Worm (Caenorhabditis elegans): ENCODE measurements around the gene xpo-1.

DNA sequence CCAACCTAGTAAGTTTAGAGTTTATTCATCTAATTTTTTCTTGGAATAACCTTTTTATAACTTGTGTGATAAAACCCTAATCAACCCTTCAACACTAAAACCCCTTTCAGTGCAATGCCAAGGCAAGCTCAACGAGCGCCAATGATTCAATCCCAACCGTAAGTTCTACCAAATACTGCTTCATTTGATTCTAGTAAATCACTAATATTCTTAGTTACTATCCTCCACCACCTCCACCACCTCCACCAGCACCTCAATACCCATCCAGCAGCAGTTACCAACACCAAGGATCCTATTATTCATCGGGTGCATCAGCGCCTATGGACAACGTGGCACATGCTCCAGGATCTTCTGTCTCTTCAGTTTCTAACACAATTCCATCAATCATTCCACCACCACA is 19.0 kb upstream of the xpo-1 start:
- TF ChIP-seq nhr-120 (GFP tag; IDR thresholded peaks at IDR 0.05) (no peak), ama-1 (optimal IDR thresholded peaks at IDR 0.05) (no peak), ama-1 (GFP tag; optimal IDR thresholded peaks at IDR 0.05) (no peak), aptf-3 (GFP tag; IDR thresholded peaks at IDR 0.05) (no peak), ceh-27 (GFP tag; optimal IDR thresholded peaks at IDR 0.05) (no peak), ztf-26 (tag; optimal IDR thresholded peaks at IDR 0.05) (no peak), ztf-6 (GFP tag; IDR thresholded peaks at IDR 0.05) (no peak), F55B11.4 (tag; optimal IDR thresholded peaks at IDR 0.05; ENCODE audit: borderline replicate concordance, insufficient read depth) (no peak), snpc-1.1 (tag; optimal IDR thresholded peaks at IDR 0.05; ENCODE audit: insufficient read depth) (no peak), ceh-79 (tag; optimal IDR thresholded peaks at IDR 0.05) (no peak)
